Worm (Caenorhabditis elegans): ENCODE data around the gene C01B10.11.

Gene C01B10.11

DNA sequence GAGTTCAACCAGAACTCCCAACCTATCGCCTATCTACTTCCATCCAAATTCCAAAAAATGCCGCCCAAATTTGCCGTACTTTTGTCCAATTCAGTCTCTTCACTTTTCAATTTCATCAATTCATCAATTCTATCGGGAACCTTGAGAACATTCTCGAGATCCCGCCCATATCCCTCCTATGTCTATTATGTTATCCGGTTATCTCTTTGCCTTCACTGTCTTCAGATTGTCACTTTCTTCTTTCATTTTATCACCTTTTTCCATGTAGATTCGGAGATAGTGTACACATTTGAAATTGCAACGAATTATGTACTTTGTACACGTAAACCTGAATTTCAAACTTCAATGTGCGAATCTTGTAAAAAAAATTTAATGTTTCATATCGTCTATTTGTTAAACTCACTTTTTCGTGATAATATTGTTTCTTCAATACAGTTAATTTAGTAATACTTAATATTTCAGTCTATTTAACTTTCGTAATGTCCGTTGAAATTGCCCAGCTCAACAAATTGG lies at the start of gene C01B10.11:
Gene C01B10.11 (plus strand): TSS at position 463 of the 513 bp plus-strand sequence.
- no peak for TF ChIP-seq unc-62 (GFP tag; optimal IDR thresholded peaks at IDR 0.05)

DNA sequence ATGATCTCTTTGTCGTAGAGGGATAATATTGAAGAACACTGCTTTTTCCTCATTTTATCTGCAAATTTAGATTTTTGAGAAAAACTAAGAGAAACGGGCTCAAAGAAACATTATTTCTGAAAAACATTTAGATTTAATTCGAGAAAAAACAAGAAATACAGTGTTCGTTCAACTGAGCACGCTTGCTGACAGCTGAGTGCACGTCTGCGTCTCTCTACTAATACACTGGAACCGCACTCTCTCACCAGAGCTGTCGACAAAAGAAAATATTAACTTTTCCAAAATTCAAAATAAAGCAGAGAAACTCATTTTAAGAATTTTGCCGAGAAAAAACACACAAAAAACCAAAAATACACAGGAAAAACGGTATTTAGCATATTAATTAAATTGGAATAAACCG lies 44.5 kb upstream of the C01B10.11 start, which contains the start of gene drh-1:
Gene drh-1 (minus strand): TSS at position 58 of the 400 bp plus-strand sequence.
- TF ChIP-seq unc-62 (GFP tag; optimal IDR thresholded peaks at IDR 0.05): no peak

DNA sequence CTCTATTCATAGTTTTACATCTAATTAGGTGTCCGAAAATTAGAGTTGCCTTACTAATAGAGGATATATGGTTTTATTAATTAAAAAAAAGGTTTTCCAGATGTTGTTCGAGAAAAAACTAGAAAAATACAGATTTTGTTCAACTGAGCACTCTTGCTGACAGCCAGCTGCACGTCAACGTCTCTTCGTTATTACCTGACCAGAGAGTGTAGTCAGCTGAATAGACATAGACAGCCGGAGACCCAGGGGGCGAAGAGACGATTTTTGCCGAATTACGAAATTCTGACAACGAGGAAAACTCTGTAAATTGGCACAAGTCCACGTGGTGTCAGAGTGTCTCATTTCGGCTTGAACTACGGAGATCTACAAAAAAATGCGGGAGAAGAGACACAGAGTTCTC lies 39.2 kb upstream of the C01B10.11 start:
- TF ChIP-seq unc-62 (GFP tag; optimal IDR thresholded peaks at IDR 0.05): no peak

DNA sequence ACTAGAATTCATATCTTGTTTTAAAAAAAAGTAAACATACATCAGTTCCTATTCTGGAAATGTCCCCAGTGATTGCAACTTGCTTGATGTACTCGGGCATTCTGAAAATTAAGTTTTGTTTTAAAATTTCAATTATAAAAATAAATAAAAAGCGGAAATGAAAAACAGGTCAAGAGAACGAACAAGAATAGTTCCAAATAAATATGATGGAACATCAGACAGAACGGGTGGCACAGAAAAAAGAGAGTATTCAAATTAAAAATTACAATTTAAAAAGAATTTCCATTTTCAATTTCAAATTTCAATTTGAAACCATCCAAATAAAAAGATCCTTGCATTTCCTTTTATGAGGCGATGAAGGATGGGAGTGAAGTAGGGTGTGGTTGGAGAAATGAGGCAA lies 36.5 kb upstream of the C01B10.11 start, which contains the start of gene C01B10.3:
Gene C01B10.3 (minus strand): TSS at position 101 of the 400 bp plus-strand sequence.
- no peak for TF ChIP-seq unc-62 (GFP tag; optimal IDR thresholded peaks at IDR 0.05)

DNA sequence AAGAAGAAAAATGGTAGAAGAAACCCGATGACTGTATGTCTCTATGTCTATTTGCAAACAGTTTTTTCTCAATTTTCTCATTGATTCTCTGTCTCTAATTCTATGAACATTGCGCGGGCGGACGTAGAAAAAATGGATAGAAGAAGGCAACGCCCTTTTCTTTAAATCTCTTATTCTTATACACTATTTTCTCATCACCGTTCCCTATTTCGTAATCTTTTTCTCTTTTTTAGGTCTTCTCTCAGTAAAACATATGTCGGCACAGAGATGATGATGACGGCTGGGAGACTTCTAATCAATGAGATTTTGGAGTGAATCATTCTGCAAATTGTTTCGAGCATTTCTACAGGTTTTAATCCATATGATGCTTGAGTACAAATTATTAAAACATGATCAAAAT lies 35.6 kb upstream of the C01B10.11 start:
- TF ChIP-seq unc-62 (GFP tag; optimal IDR thresholded peaks at IDR 0.05): no peak

DNA sequence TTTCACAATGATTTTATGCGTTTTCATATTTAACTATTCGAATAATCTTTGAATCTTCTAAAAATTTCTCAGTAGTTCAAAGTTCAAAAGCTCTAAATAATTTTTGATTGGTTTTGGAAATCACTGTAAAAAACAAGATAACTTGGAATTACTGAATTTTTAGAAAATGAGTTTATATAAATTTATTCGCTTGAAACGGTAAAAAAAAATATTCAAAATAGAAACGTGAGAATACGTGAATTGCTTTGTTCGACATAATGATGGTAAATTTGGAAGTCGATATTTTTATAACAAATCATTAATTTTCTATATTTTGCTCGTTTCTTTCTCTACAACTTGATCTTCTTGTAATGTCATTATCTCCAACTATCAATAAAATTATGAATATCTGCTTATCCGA lies 34.4 kb upstream of the C01B10.11 start, which contains the start of gene C01B10.44:
Gene C01B10.44 (plus strand): TSS at position 301 of the 400 bp plus-strand sequence.
- TF ChIP-seq unc-62 (GFP tag; optimal IDR thresholded peaks at IDR 0.05): no peak

DNA sequence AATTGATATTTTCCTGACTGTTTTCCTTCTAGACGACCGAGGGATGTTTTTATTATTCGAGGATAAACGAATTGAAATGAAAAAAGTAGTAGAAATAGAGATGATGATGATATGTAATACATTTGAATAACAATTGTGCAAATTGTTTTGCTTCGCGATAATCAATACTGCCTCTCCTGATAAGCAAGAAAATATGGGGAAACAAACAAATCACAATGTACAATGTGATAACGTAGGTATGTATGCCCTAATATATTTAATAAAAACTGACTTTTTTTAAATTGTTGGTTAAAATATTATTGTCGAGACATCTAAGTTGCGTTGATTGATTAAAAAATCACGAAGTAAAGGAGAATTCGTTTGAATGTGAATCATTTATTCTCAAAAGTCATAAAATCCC lies 30.0 kb upstream of the C01B10.11 start, which contains the start of gene cest-5.2:
Gene cest-5.2 (minus strand): TSS at position 128 of the 400 bp plus-strand sequence.
- TF ChIP-seq unc-62 (GFP tag; optimal IDR thresholded peaks at IDR 0.05): no peak

DNA sequence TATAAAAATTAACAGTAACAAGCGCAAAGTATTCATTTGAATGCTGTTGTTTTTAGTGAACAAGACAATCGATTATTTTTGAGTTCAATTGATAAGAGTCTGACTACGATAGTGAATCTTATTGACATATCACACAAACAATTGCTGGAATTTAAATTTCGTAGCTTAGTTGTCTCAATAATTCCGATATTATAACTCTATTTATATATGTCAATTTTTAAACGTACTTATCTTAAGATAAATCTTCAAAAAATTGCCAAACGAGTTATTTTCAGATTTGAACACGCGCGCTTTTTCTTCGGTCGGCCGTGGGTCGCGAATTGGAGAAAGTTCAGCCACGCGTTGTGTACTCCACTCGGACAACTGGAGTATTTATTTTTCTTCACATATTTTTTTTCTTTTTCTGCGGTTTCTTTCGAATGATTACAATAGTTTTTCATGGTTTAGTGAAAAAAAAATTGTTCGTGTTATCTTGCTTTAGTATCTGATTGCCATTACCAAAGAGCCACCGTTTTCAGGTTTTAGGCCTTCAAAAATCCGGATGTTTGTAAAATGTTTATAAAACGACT lies 26.0 kb upstream of the C01B10.11 start, which contains the start of the genes cest-5.1 and C01B10.9:
Gene cest-5.1 (minus strand): TSS at position 51 of the 569 bp plus-strand sequence.
Gene C01B10.9 (plus strand): TSS at position 519 of the 569 bp plus-strand sequence.
- no peak for TF ChIP-seq unc-62 (GFP tag; optimal IDR thresholded peaks at IDR 0.05)

DNA sequence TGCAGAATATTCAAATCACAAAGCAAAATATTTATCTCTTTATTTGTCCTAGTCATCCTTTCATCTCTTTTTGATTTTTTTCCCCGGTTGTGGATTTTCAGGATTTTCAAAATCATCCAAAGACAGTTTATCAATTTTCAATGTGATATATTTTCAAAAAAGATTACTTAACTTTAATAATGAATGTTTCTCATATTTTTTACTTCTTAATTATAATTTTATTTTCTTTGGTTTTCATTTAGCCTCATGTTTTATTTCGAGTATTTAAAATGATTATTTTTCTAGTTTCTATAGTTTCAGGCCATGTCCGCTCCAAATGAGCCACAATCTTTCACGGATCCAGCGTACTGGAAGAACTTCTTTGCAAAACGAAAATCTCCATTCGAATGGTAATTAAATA lies 23.0 kb upstream of the C01B10.11 start, which contains the start of gene metl-13:
Gene metl-13 (plus strand): TSS at position 301 of the 400 bp plus-strand sequence.
- TF ChIP-seq unc-62 (GFP tag; optimal IDR thresholded peaks at IDR 0.05): no peak

DNA sequence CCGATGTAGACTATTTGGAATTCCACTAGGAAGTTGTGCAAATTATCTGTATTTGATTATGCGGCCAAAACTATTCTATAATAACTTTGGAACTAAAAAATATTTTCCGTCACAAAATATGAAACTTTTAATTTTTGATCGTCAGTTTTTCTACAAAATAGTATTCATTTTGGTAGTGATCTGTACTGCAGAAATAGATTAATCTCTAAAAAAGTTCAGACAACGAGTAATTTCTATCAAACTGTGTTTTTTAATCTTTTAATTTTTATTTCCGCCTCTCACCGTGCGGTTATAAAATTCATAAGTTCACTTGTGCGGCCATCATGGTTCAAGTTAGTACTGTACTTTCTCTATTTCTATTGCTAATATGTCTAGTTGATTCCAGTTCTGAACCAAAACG lies 19.5 kb upstream of the C01B10.11 start, which contains the start of gene C01B10.7:
Gene C01B10.7 (plus strand): TSS at position 301 of the 400 bp plus-strand sequence.
- no peak for TF ChIP-seq unc-62 (GFP tag; optimal IDR thresholded peaks at IDR 0.05)

DNA sequence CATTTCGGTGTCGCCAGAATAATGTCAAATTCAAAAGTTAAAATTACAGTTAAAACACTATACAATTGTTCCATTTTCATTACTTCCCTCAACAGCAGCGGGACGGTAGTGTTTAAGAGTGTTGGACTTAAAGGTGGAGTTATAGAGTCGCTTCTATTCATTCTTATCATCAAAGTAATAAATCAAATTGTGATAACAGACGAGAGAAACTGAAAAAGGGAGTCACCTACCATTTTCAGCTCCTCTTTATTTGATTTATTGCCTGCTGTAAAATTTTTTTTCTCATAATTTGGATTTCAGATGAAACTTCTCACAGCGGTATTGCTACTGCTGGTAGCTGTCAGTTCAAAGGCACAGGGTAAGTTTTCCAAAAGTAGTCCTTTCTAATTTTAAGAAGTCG lies 17.9 kb upstream of the C01B10.11 start, which contains the start of gene C01B10.6:
Gene C01B10.6 (plus strand): TSS at position 301 of the 400 bp plus-strand sequence.
- TF ChIP-seq unc-62 (GFP tag; optimal IDR thresholded peaks at IDR 0.05): no peak

DNA sequence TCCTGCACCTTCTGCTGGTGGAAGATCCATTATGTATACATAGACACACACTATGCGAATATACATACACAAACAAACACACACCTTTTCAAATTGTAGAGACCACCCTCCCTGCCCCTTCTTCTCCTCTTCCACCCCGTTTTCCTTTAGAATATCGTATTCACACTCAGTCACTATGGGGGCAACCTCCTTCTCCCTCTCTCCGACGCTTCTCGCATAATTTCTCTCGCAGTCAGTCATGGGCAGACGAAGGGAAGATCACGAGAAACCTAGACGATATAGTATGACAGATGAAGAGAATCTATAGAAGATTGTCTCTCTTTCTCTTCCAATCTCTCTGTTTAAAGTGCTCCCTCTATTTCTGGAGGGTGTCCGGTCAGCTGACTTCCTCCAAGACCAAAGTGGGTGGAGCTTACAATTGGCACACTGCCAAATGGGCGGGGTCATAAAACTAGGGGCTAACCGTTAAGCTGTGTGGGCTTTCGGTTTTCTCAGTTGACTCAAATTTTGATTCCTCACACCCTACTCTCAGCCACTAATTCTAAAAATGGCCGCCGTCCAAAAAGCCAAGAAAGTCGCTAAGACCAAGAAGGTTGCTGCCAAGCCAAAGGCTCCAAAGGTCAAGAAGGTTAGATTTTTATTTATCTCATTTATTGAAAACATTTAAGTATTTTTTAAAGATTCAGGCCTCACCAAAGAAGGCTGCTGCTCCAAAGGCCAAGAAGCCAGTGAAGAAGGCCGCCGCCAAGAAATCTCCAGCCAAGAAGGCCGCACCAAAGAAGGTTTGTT lies 11.7 kb upstream of the C01B10.11 start, which contains the start of gene hil-7:
Gene hil-7 (plus strand): TSS at position 446 of the 789 bp plus-strand sequence.
- TF ChIP-seq unc-62 (GFP tag; optimal IDR thresholded peaks at IDR 0.05): no peak

DNA sequence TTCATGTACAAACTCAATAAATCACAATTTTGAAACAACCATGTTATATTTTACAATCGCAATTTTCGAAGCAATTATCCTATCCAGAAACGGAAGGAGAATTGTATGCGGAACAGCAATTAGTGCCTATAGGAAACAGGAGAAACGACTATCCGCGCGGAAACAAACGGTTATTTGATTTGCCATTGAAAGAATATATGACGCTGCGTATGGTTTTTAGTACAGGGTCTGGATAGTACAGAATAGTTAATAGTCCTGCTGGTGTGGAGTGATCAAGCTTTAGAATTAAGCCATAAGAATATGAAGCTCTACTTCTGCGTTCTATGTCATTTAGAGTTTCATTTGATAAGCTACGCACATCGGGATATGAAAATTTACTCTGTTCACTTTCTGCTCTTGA lies 10.9 kb upstream of the C01B10.11 start:
- no peak for TF ChIP-seq unc-62 (GFP tag; optimal IDR thresholded peaks at IDR 0.05)

DNA sequence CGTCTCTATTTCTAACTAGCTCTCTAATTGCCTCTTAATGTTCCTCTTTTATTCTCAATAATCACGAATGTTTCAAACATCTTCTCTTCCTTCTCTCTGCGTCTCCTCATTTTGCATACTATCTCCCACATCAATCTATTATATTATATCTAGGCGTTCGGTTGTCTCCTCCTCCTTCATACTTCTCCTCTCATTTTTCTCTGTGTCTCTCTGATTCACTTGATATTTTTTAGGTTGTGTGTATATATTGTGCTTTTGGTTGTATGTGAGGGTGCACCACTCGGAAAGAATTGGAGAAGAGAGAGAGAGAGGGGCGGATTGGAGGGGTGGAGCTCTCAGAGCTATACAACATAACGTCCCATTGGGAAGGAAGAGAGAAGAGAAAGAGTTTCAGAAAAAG lies 9.2 kb upstream of the C01B10.11 start:
- no peak for TF ChIP-seq unc-62 (GFP tag; optimal IDR thresholded peaks at IDR 0.05)

DNA sequence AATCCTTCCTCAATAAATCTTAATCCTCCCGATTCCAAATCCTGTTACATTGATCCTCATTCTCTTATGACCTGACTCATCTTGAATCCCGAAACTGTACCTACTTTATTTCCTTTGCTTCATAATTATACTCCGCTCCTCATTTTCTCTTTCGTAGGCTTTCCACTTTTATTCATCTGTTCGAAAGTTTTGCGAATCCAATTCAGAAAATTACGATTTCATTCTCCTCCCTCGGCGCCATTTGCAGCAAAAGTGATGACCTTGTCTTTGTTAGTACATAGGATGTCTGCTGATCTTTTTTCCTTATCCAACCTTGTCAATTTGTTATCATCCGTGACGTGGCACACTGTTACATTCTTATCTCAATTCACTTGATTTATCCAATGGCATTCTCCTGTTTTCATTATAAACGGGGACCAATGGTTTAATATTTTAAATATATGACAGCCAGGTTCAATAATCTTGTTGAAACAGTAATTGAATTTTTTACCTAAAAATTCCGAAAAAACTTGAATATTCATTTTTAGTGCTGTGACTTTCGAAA lies 5.2 kb upstream of the C01B10.11 start:
- TF ChIP-seq unc-62 (GFP tag; optimal IDR thresholded peaks at IDR 0.05): no peak
